Worm (Caenorhabditis elegans) whole organism, L4/young adult: ENCODE measurements around the gene R09H3.3.

Experiments used
- dao-5 ChIP-seq: sonication (generic microtip); optimal IDR thresholded peaks from 2 replicates; lab custom pipeline; 2016; ENCODE audit warnings: missing genotype, missing genetic modification characterization, moderate library complexity, missing compliant biosample characterization
- him-1 ChIP-seq: sonication (generic microtip); optimal IDR thresholded peaks from 2 replicates; lab custom pipeline; 2016; ENCODE audit warnings: missing genotype, missing genetic modification reagents, missing genetic modification characterization, missing compliant biosample characterization

DNA sequence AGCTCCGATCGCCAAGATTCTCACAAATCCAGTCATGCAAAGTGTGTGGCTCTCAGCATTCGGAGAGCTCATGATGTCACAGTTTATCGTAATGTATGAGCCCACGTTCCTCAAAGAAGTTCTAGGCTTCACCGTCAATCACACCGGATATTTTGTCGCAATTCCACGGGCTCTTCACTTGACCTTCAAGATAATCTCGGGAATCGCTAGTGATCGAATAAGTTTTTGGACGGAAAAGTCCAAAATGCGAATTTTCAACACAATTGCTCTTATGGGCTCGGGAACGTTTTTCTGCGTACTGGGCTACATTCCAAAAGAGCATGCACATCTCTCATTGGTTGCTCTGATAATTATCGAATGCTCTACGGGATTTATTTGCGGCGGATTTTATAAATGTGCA lies 45.6 kb downstream of the R09H3.3 start:
- no peak for TF ChIP-seq him-1
- no peak for TF ChIP-seq dao-5 (tag; lab: Kevin White, UChicago)
